Worm (Caenorhabditis elegans) whole organism, young adult: Measurements from ENCODE around the gene K08D8.11.

Experiments
- B0019.2 ChIP-seq: fragments of 200-800 bp; sonication (Bioruptor generic); conservative IDR thresholded peaks from 2 replicates; pipeline ENCODE4 v1.3.6; 2022; ENCODE audit warnings: missing genetic modification reagents, missing genetic modification characterization, missing compliant biosample characterization
- C17E4.6 ChIP-seq: fragments of 200-800 bp; sonication (Bioruptor generic); IDR thresholded peaks from 2 replicates; pipeline ENCODE4 v1.3.6; 2022; ENCODE audit warnings: missing genetic modification reagents, missing genetic modification characterization, missing compliant biosample characterization
- F10E7.11 ChIP-seq: sonication (generic microtip); optimal IDR thresholded peaks from 2 replicates; lab custom pipeline; 2017; ENCODE audit warnings: mild to moderate bottlenecking, missing genetic modification characterization, moderate library complexity, missing compliant biosample characterization
- F23B12.7 ChIP-seq: sonication (generic microtip); optimal IDR thresholded peaks from 2 replicates; lab custom pipeline; 2017; ENCODE audit warnings: missing genetic modification characterization, mild to moderate bottlenecking, missing compliant biosample characterization, antibody characterized with exemption, moderate library complexity; ENCODE audit not compliant: insufficient read depth
- F55B11.4 ChIP-seq: sonication (generic microtip); optimal IDR thresholded peaks from 2 replicates; lab custom pipeline; 2016; ENCODE audit warnings: missing compliant biosample characterization, missing genetic modification characterization, borderline replicate concordance; ENCODE audit not compliant: insufficient read depth
- F57A8.1 ChIP-seq: fragments of 200-800 bp; sonication (Bioruptor generic); optimal IDR thresholded peaks from 2 replicates; lab custom pipeline; 2018; ENCODE audit warnings: mild to moderate bottlenecking, missing genetic modification characterization, moderate library complexity, missing compliant biosample characterization
- ama-1 ChIP-seq, 3 experiments: fragments of 150-350 bp in 1 of 3; sonication (generic microtip) in 2 of 3; optimal IDR thresholded peaks; 2 replicates each; lab custom pipeline; 2014 to 2018; ENCODE audit warnings: missing biosample characterization in 2 of 3, missing genetic modification characterization in 2 of 3, missing genetic modification reagents in 2 of 3
- attf-3 ChIP-seq: fragments of 200-800 bp; sonication (Bioruptor generic); conservative IDR thresholded peaks from 2 replicates; pipeline ENCODE4 v1.3.6; 2022; ENCODE audit warnings: missing genetic modification reagents, missing genetic modification characterization, missing compliant biosample characterization
- cebp-1 ChIP-seq, 2 experiments: fragments of 200-800 bp in 1 of 2; sonication (Bioruptor generic) in 1 of 2; sonication (generic microtip) in 1 of 2; IDR thresholded peaks in 1 of 2; optimal IDR thresholded peaks in 1 of 2; 2 replicates each; pipeline versions ENCODE4 v1.3.6 to Lab custom; 2017 to 2022; ENCODE audit warnings: missing compliant biosample characterization in 2 of 2, missing genetic modification characterization in 2 of 2, mild to moderate bottlenecking in 1 of 2, missing genetic modification reagents in 1 of 2, moderate library complexity in 1 of 2
- ceh-91 ChIP-seq: fragments of 200-800 bp; sonication (Bioruptor generic); IDR thresholded peaks from 2 replicates; pipeline ENCODE4 v1.3.6; 2022; ENCODE audit warnings: missing genetic modification reagents, missing genetic modification characterization, missing compliant biosample characterization
- chd-7 ChIP-seq: sonication (generic microtip); optimal IDR thresholded peaks from 2 replicates; lab custom pipeline; 2016; ENCODE audit warnings: mild to moderate bottlenecking, missing genetic modification characterization, moderate library complexity, missing compliant biosample characterization
- egl-18 ChIP-seq: fragments of 200-800 bp; sonication (Bioruptor generic); IDR thresholded peaks from 2 replicates; pipeline ENCODE4 v1.3.6; 2022; ENCODE audit warnings: missing genetic modification reagents, missing genetic modification characterization, missing compliant biosample characterization
- fkh-3 ChIP-seq: sonication (generic microtip); optimal IDR thresholded peaks from 2 replicates; lab custom pipeline; 2016; ENCODE audit warnings: mild to moderate bottlenecking, missing genetic modification characterization, missing compliant biosample characterization
- him-1 ChIP-seq: sonication (generic microtip); optimal IDR thresholded peaks from 2 replicates; lab custom pipeline; 2016; ENCODE audit warnings: missing genotype, missing genetic modification reagents, missing genetic modification characterization, missing compliant biosample characterization
- hlh-12 ChIP-seq: sonication (generic microtip); optimal IDR thresholded peaks from 2 replicates; lab custom pipeline; 2016; ENCODE audit warnings: missing genetic modification characterization, missing compliant biosample characterization
- lin-35 ChIP-seq, 3 experiments: fragments of 150-350 bp in 2 of 3; sonication (generic microtip) in 1 of 3; optimal IDR thresholded peaks; 2 replicates each; lab custom pipeline; 2014 to 2018; ENCODE audit warnings: missing biosample characterization in 3 of 3, missing genetic modification characterization in 3 of 3, missing genetic modification reagents in 3 of 3
- madf-3 ChIP-seq: fragments of 200-800 bp; sonication (Bioruptor generic); IDR thresholded peaks from 2 replicates; pipeline ENCODE4 v1.3.6; 2022; ENCODE audit warnings: missing genetic modification reagents, missing genetic modification characterization, missing compliant biosample characterization
- madf-6 ChIP-seq: fragments of 200-800 bp; sonication (Bioruptor generic); IDR thresholded peaks from 2 replicates; pipeline ENCODE4 v1.3.6; 2022; ENCODE audit warnings: missing genetic modification reagents, missing genetic modification characterization, missing compliant biosample characterization
- madf-8 ChIP-seq: fragments of 200-800 bp; sonication (Bioruptor generic); conservative IDR thresholded peaks from 2 replicates; pipeline ENCODE4 v1.3.6; 2022; ENCODE audit warnings: missing genetic modification reagents, missing genetic modification characterization, missing compliant biosample characterization
- mcd-1 ChIP-seq: fragments of 200-800 bp; sonication (Bioruptor generic); IDR thresholded peaks from 2 replicates; pipeline ENCODE4 v1.3.6; 2022; ENCODE audit warnings: missing genetic modification reagents, missing genetic modification characterization, missing compliant biosample characterization
- nhr-120 ChIP-seq: fragments of 200-800 bp; sonication (Bioruptor generic); IDR thresholded peaks from 2 replicates; pipeline ENCODE4 v1.3.6; 2022; ENCODE audit warnings: missing genetic modification characterization, missing compliant biosample characterization
- nhr-179 ChIP-seq: sonication (generic microtip); optimal IDR thresholded peaks from 2 replicates; lab custom pipeline; 2016; ENCODE audit warnings: mild to moderate bottlenecking, missing genetic modification characterization, missing compliant biosample characterization
- nhr-80 ChIP-seq: sonication (generic microtip); optimal IDR thresholded peaks from 2 replicates; lab custom pipeline; 2016; ENCODE audit warnings: missing genetic modification characterization, missing compliant biosample characterization
- sdz-38 ChIP-seq: sonication (generic microtip); optimal IDR thresholded peaks from 2 replicates; lab custom pipeline; 2016; ENCODE audit warnings: missing genotype, missing genetic modification characterization, missing compliant biosample characterization
- sptf-2 ChIP-seq: fragments of 200-800 bp; sonication (Bioruptor generic); optimal IDR thresholded peaks from 2 replicates; lab custom pipeline; 2018; ENCODE audit warnings: mild to moderate bottlenecking, missing genetic modification characterization, missing compliant biosample characterization

Gene K08D8.11

DNA sequence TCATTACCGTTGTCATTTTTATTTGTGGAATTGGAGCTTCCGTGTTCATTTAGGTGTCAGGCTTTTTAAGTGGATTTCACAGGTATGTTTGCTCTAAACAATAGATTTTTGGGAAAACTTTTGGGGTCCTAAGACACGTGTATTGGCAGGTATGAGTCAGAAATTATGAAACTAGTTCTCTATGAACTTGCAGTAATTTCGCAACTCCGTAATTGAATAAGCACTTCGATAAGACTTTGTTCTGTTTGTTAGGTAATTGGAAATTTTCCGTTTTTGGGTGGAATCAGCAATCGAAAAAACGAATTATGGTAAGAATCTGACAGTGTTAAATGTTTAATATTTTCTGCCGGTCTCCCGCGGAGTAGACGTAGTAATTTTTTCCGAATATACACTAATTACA is 2.0 kb downstream of the K08D8.11 start:
- TF ChIP-seq ama-1 (optimal IDR thresholded peaks at IDR 0.05; lab: Kevin White, UChicago) (no peak), ama-1 (GFP tag; optimal IDR thresholded peaks at IDR 0.05; lab: Kevin White, UChicago) (no peak), cebp-1 (GFP tag; IDR thresholded peaks at IDR 0.05; lab: Robert Waterston, UW) (peak; percentile 57; the same call in 1 of the 2 replicates), cebp-1 (tag; optimal IDR thresholded peaks at IDR 0.05; lab: Kevin White, UChicago) (peak; percentile 79), him-1 (tag; lab: Kevin White, UChicago) (no peak)

DNA sequence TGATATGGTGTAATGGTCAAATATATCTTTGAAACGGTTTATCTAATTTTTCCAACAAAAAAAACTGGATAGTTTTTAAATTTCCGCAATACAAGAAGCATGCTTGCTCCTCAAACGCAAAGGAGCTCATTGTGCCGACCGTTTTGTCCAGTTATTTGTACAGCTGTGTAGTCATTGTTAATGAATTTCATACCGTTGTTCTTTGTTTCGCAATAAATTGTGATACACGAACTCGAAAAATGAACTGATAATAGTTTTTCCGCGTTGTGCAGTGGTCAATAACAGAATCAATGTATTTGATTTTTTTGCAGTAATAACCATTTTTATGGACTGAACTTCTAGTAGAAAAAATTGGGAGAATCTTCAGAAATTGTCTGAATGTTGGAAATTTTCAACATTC is 3.7 kb downstream of the K08D8.11 start:
- no peak for TF ChIP-seq cebp-1 (GFP tag; IDR thresholded peaks at IDR 0.05; lab: Robert Waterston, UW)
- TF ChIP-seq cebp-1 (tag; optimal IDR thresholded peaks at IDR 0.05; lab: Kevin White, UChicago): peak; percentile 37
- no peak for TF ChIP-seq lin-35 (GFP tag; optimal IDR thresholded peaks at IDR 0.05; lab: Kevin White, UChicago)

DNA sequence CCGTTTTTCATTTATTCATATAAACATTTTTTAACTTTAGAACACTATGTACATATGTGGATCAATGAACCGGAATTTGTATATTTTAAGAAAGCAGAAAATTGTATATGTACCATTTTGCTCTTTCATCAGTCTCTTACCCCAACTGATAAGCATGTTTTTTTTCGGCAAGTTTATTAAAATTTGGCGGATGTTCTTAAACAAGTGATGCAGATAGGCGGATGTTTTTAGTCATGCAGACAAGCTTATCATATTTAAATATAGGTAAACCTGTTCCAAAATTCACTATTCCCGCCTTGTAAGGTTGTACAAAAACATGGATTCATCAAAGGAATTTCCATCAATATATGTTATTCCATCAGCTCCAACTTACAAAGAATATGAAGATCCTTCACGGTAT is 4.3 kb downstream of the K08D8.11 start, which contains the start of gene K08D8.9:
TSS of gene K08D8.9 (plus strand) at position 301 of the 400 bp plus-strand sequence.
- TF ChIP-seq egl-18 (no peak), fkh-3 (tag; lab: Kevin White, UChicago) (no peak), attf-3 (no peak), B0019.2 (GFP tag; lab: Robert Waterston, UW) (no peak), F55B11.4 (tag; lab: Kevin White, UChicago) (no peak), madf-8 (no peak), nhr-120 (GFP tag; lab: Robert Waterston, UW) (no peak)

DNA sequence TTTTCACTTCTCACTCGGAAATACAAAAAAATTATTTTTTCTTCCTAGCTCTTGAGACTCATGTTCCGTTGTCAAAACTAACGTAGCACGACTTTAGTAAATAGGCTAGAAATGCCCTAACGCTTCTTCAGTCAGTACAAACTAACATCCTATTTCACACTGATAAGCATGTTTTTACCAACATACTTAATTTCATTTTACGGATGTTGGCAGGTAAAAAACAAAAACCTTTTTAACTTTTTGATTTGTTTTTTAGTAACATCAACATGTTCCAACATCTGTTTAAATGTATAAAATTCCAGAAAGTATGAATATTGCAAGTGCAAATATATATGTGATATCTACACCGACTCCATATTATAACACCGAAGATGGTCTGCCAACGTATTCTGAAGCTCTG is 5.2 kb downstream of the K08D8.11 start, which contains the start of gene K08D8.10:
TSS of gene K08D8.10 (plus strand) at position 301 of the 400 bp plus-strand sequence.
- no peak for TF ChIP-seq hlh-12 (tag; lab: Kevin White, UChicago)
- TF ChIP-seq ceh-91: no peak
- no peak for TF ChIP-seq nhr-179 (tag; lab: Kevin White, UChicago)
- TF ChIP-seq mcd-1 (GFP tag; lab: Robert Waterston, UW): no peak
- no peak for TF ChIP-seq C17E4.6 (GFP tag; lab: Robert Waterston, UW)
- no peak for TF ChIP-seq chd-7 (tag; lab: Kevin White, UChicago)
- TF ChIP-seq F10E7.11: no peak

DNA sequence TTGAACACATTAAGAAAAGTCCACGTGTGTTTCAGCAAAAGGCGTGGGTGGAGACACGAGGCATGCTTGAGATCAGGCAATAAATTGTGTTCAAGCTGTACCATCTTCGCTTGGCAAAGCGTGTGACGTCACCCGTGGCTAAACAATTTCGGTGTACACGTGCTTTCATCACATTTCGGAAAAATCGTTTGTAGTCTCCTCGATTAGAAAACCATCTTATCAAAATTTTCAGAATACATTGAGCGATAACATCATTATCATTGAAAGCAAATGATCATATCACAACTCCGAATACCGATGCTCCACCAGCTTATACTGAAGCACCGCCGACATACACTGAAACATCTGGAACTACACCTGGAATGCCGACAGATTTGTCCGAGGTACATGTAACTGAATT is 6.5 kb downstream of the K08D8.11 start:
- no peak for TF ChIP-seq sptf-2 (GFP tag; lab: Kevin White, UChicago)
- peak; percentile 18 for TF ChIP-seq nhr-80 (tag; lab: Kevin White, UChicago)

DNA sequence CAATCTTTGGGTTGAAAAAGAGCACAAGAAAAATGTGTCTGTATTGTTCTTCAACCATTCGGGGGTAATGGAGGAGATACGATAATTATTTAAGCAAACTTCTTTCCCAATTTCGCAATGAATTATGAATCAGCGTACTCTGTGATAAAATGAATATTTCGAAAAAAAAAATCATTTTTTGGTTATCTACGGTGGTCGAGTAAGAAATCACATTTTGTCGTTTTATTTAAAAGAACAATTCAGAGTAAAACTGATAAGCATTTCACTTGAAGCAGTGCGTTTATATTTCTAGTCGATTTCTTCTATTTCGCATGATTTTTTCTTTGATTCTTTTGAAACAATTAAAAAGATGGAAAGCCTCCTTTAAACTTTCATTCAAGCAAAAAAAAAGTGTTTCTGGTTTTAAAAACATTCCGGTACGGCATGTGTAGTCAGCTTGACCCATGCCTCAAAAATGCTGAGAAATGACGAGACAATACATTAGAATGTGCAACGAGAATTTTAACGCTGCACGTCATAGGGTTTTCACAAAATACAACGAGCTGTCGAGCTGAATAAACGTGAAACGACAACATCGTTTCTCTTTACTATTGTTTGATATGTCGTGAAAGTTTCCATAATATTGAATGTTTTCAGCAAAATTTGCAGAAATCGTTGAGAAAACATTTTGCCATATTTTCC is 7.5 kb downstream of the K08D8.11 start, which contains the start of gene K08D8.2:
TSS of gene K08D8.2 (plus strand) at position 631 of the 681 bp plus-strand sequence.
- TF ChIP-seq nhr-80 (tag; lab: Kevin White, UChicago): peak; percentile 37
- TF ChIP-seq F23B12.7 (tag; lab: Kevin White, UChicago): no peak
- no peak for TF ChIP-seq F57A8.1 (GFP tag; lab: Kevin White, UChicago)
- no peak for TF ChIP-seq madf-6 (GFP tag; lab: Robert Waterston, UW)
- TF ChIP-seq cebp-1 (GFP tag; IDR thresholded peaks at IDR 0.05; lab: Robert Waterston, UW): 0 out of 2 replicates have a peak, but pooled peaks have one; percentile 23
- peak; percentile 10 for TF ChIP-seq cebp-1 (tag; optimal IDR thresholded peaks at IDR 0.05; lab: Kevin White, UChicago)

DNA sequence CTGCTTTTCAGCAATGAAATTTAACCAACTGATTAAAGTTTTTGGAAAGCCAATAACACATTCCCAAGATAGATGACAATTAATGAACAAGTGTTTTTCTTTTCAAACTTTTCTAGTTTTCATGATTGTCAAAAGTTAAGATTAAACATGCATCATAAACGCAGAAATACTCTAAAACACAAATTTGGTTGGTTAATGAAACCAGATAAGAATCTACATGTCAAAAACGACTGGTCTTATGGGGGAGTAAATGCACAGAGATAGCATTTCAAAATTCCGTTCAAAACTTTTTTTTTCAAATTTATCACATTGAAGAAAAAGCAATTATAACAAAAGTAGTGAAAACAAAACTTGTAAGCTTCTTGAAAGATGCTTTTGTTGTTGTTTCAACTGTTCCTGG is 8.6 kb downstream of the K08D8.11 start:
- TF ChIP-seq sdz-38: no peak
- no peak for TF ChIP-seq madf-3 (GFP tag; lab: Robert Waterston, UW)
- TF ChIP-seq nhr-80 (tag; lab: Kevin White, UChicago): peak; percentile 43
